Worm (Caenorhabditis elegans) whole organism, L2 larva: Measurements from ENCODE around the gene Y57G11C.28.
"Not testable (repeated sequence)": the region's sequence is repeated elsewhere in the genome, so short reads cannot be mapped to it uniquely, and the experiment has no call there.

Experiments used
- F13H6.1 ChIP-seq: sonication (generic microtip); optimal IDR thresholded peaks from 2 replicates; lab custom pipeline; 2016; ENCODE audit warnings: missing genetic modification characterization, missing compliant biosample characterization
- ZK546.5 ChIP-seq: sonication (generic microtip); optimal IDR thresholded peaks from 2 replicates; lab custom pipeline; 2017; ENCODE audit warnings: missing biosample characterization, missing genetic modification characterization
- alr-1 ChIP-seq: fragments of 150-350 bp; optimal IDR thresholded peaks from 2 replicates; lab custom pipeline; 2014; ENCODE audit warnings: missing biosample characterization, missing genetic modification characterization
- aly-2 ChIP-seq: fragments of 150-350 bp; optimal IDR thresholded peaks from 2 replicates; lab custom pipeline; 2014; ENCODE audit warnings: missing biosample characterization, missing genetic modification characterization
- ama-1 ChIP-seq: fragments of 150-350 bp; optimal IDR thresholded peaks from 2 replicates; lab custom pipeline; 2018; ENCODE audit warnings: inconsistent platforms
- ceh-16 ChIP-seq: fragments of 150-350 bp; optimal IDR thresholded peaks from 2 replicates; lab custom pipeline; 2014; ENCODE audit warnings: missing biosample characterization, missing genetic modification characterization
- ceh-82 ChIP-seq: fragments of 150-350 bp; optimal IDR thresholded peaks from 2 replicates; lab custom pipeline; 2014; ENCODE audit warnings: missing biosample characterization, missing genetic modification characterization
- dmd-4 ChIP-seq: sonication (generic microtip); optimal IDR thresholded peaks from 2 replicates; lab custom pipeline; 2017; ENCODE audit warnings: missing biosample characterization, missing genetic modification characterization
- egl-27 ChIP-seq: sonication (generic microtip); optimal IDR thresholded peaks from 3 replicates; lab custom pipeline; 2017; ENCODE audit warnings: missing biosample characterization, missing genetic modification reagents, missing genetic modification characterization
- elt-1 ChIP-seq: fragments of 150-350 bp; optimal IDR thresholded peaks from 2 replicates; lab custom pipeline; 2014; ENCODE audit warnings: missing biosample characterization, missing genetic modification characterization
- elt-3 ChIP-seq: sonication (generic microtip); optimal IDR thresholded peaks from 2 replicates; lab custom pipeline; 2017; ENCODE audit warnings: missing biosample characterization, missing genetic modification characterization
- gmeb-1 ChIP-seq: fragments of 150-350 bp; optimal IDR thresholded peaks from 2 replicates; lab custom pipeline; 2014; ENCODE audit warnings: missing biosample characterization, missing genetic modification characterization
- lin-11 ChIP-seq: fragments of 150-350 bp; sonication (generic microtip); optimal IDR thresholded peaks from 2 replicates; lab custom pipeline; 2014; ENCODE audit warnings: missing biosample characterization, missing genetic modification characterization, inconsistent platforms, mixed read lengths
- lin-13 ChIP-seq: fragments of 150-350 bp; optimal IDR thresholded peaks from 2 replicates; lab custom pipeline; 2014; ENCODE audit warnings: missing biosample characterization, missing genetic modification reagents, missing genetic modification characterization
- lin-39 ChIP-seq: fragments of 150-350 bp; optimal IDR thresholded peaks from 2 replicates; lab custom pipeline; 2014; ENCODE audit warnings: missing biosample characterization, missing genetic modification reagents, missing genetic modification characterization
- lsy-2 ChIP-seq, 2 experiments: fragments of 150-350 bp in 1 of 2; sonication (generic microtip) in 1 of 2; optimal IDR thresholded peaks; 2 replicates each; lab custom pipeline; 2014 to 2017; ENCODE audit warnings: missing biosample characterization in 2 of 2, missing genetic modification characterization in 2 of 2
- mab-5 ChIP-seq: fragments of 150-350 bp; optimal IDR thresholded peaks from 2 replicates; lab custom pipeline; 2014; ENCODE audit warnings: missing biosample characterization, missing genetic modification characterization
- mdl-1 ChIP-seq, 2 experiments: fragments of 150-350 bp in 1 of 2; sonication (generic microtip) in 1 of 2; optimal IDR thresholded peaks; 2 replicates each; lab custom pipeline; 2017; ENCODE audit warnings: missing biosample characterization in 2 of 2, missing genetic modification characterization in 2 of 2
- nhr-21 ChIP-seq: fragments of 150-350 bp; optimal IDR thresholded peaks from 2 replicates; lab custom pipeline; 2014; ENCODE audit warnings: missing biosample characterization, missing genetic modification characterization
- nhr-25 ChIP-seq: fragments of 150-350 bp; sonication (generic microtip); optimal IDR thresholded peaks from 3 replicates; lab custom pipeline; 2014; ENCODE audit warnings: missing biosample characterization, missing genetic modification characterization
- nhr-6 ChIP-seq: fragments of 150-350 bp; optimal IDR thresholded peaks from 2 replicates; lab custom pipeline; 2014; ENCODE audit warnings: missing biosample characterization, missing genetic modification characterization
- nhr-77 ChIP-seq: fragments of 150-350 bp; optimal IDR thresholded peaks from 2 replicates; lab custom pipeline; 2014; ENCODE audit warnings: missing biosample characterization, missing genetic modification characterization
- peb-1 ChIP-seq: fragments of 150-350 bp; optimal IDR thresholded peaks from 2 replicates; lab custom pipeline; 2014; ENCODE audit warnings: missing biosample characterization, missing genetic modification characterization
- skn-1 ChIP-seq: sonication (generic microtip); optimal IDR thresholded peaks from 2 replicates; lab custom pipeline; 2017; ENCODE audit warnings: missing biosample characterization, missing genetic modification characterization
- sma-3 ChIP-seq: sonication (generic microtip); optimal IDR thresholded peaks from 2 replicates; lab custom pipeline; 2016; ENCODE audit warnings: missing genetic modification reagents, missing genetic modification characterization, missing compliant biosample characterization
- sma-9 ChIP-seq, 2 experiments: fragments of 150-350 bp in 1 of 2; sonication (generic microtip) in 1 of 2; optimal IDR thresholded peaks; 2 replicates each; lab custom pipeline; 2014 to 2016; ENCODE audit warnings: missing genetic modification characterization in 2 of 2, mild to moderate bottlenecking in 1 of 2, missing biosample characterization in 1 of 2, missing compliant biosample characterization in 1 of 2, missing genetic modification reagents in 1 of 2, moderate library complexity in 1 of 2
- unc-39 ChIP-seq: fragments of 150-350 bp; optimal IDR thresholded peaks from 2 replicates; lab custom pipeline; 2014; ENCODE audit warnings: missing biosample characterization, missing genetic modification characterization
- unc-62 ChIP-seq: fragments of 150-350 bp; optimal IDR thresholded peaks from 2 replicates; lab custom pipeline; 2014; ENCODE audit warnings: missing biosample characterization, missing genetic modification reagents, missing genetic modification characterization
- zag-1 ChIP-seq: fragments of 150-350 bp; optimal IDR thresholded peaks from 2 replicates; lab custom pipeline; 2014; ENCODE audit warnings: missing biosample characterization, missing genetic modification characterization
- ztf-1 ChIP-seq: fragments of 200-800 bp; sonication (Bioruptor generic); conservative IDR thresholded peaks from 2 replicates; pipeline ENCODE4 v1.3.6; 2022; ENCODE audit warnings: missing genetic modification characterization, missing compliant biosample characterization
- ztf-11 ChIP-seq: sonication (generic microtip); optimal IDR thresholded peaks from 2 replicates; lab custom pipeline; 2017; ENCODE audit warnings: missing biosample characterization, missing genetic modification characterization

The Y57G11C.28 gene

ce11 chrIV:14932640-14933039 lies 3.1 kb downstream of the Y57G11C.28 start, which contains the start of gene Y57G11C.1131:
Y57G11C.1131 (plus strand) TSS chrIV:14932972.
- TF ChIP-seq mdl-1 (tag; optimal IDR thresholded peaks at IDR 0.05; lab: Kevin White, UChicago) (no peak), elt-1 (no peak), lin-39 (no peak), egl-27 (tag; lab: Kevin White, UChicago) (no peak), F13H6.1 (tag; lab: Kevin White, UChicago) (no peak), mab-5 (tag; lab: Kevin White, UChicago) (no peak), lsy-2 (tag; optimal IDR thresholded peaks at IDR 0.05; lab: Kevin White, UChicago) (no peak), sma-9 (GFP tag; optimal IDR thresholded peaks at IDR 0.05; lab: Kevin White, UChicago) (no peak), sma-9 (tag; optimal IDR thresholded peaks at IDR 0.05; lab: Kevin White, UChicago) (no peak)

- TF ChIP-seq skn-1 (tag; lab: Kevin White, UChicago) (no peak), peb-1 (tag; lab: Kevin White, UChicago) (no peak), egl-27 (tag; lab: Kevin White, UChicago) (no peak), zag-1 (no peak), lin-13 (GFP tag; lab: Kevin White, UChicago) (no peak), nhr-6 (tag; lab: Kevin White, UChicago) (no peak), sma-3 (no peak), unc-39 (tag; lab: Kevin White, UChicago) (no peak), lin-11 (no peak), unc-62 (GFP tag; lab: Kevin White, UChicago) (no peak), aly-2 (tag; lab: Kevin White, UChicago) (no peak), ama-1 (lab: Kevin White, UChicago) (no peak), nhr-25 (no peak), lin-39 (no peak), alr-1 (tag; lab: Kevin White, UChicago) (no peak), sma-9 (GFP tag; optimal IDR thresholded peaks at IDR 0.05; lab: Kevin White, UChicago) (no peak), sma-9 (tag; optimal IDR thresholded peaks at IDR 0.05; lab: Kevin White, UChicago) (no peak), mdl-1 (tag; optimal IDR thresholded peaks at IDR 0.05; lab: Kevin White, UChicago) (no peak)
These were observed 7.5 kb downstream of the Y57G11C.28 start, which contains the start of gene Y57G11C.1144 for ce11 chrIV:14937017-14937416. Y57G11C.1144 (plus strand) TSS chrIV:14937317.

- not testable (repeated sequence) for TF ChIP-seq elt-1; F13H6.1 (tag; lab: Kevin White, UChicago); nhr-25
These were observed 9.1 kb downstream of the Y57G11C.28 start, which contains the start of gene Y57G11C.30 for ce11 chrIV:14938596-14938995. Y57G11C.30 (plus strand) TSS chrIV:14938896.

- TF ChIP-seq ceh-16 (tag; lab: Kevin White, UChicago): no peak
- TF ChIP-seq aly-2 (tag; lab: Kevin White, UChicago): no peak
- TF ChIP-seq elt-1: no peak
- TF ChIP-seq dmd-4 (tag; lab: Kevin White, UChicago): no peak
These were observed 14.7 kb downstream of the Y57G11C.28 start, which contains the start of gene Y57G11C.48 for ce11 chrIV:14944234-14944633. Y57G11C.48 (minus strand) TSS chrIV:14944334.

- TF ChIP-seq nhr-25 (no peak), elt-3 (tag; lab: Kevin White, UChicago) (no peak), lin-39 (no peak), unc-39 (tag; lab: Kevin White, UChicago) (no peak), nhr-21 (tag; lab: Kevin White, UChicago) (no peak), unc-62 (GFP tag; lab: Kevin White, UChicago) (no peak), mab-5 (tag; lab: Kevin White, UChicago) (no peak), gmeb-1 (tag; lab: Kevin White, UChicago) (no peak)
These were observed 19.5 kb downstream of the Y57G11C.28 start for ce11 chrIV:14949048-14949447.

- TF ChIP-seq sma-3: no peak
- no peak for TF ChIP-seq ceh-82 (tag; lab: Kevin White, UChicago)
- no peak for TF ChIP-seq ztf-1 (GFP tag; lab: Robert Waterston, UW)
- TF ChIP-seq egl-27 (tag; lab: Kevin White, UChicago): no peak
- TF ChIP-seq alr-1 (tag; lab: Kevin White, UChicago): no peak
- TF ChIP-seq ZK546.5 (tag; lab: Kevin White, UChicago): no peak
- TF ChIP-seq nhr-25: no peak
- no peak for TF ChIP-seq ztf-11 (tag; lab: Kevin White, UChicago)
- no peak for TF ChIP-seq dmd-4 (tag; lab: Kevin White, UChicago)
- no peak for TF ChIP-seq nhr-77
- TF ChIP-seq, all 48 proteins: peak for 0
These were observed 20.9 kb downstream of the Y57G11C.28 start, which contains the start of gene Y41E3.22 for ce11 chrIV:14950468-14950867. Y41E3.22 (plus strand) TSS chrIV:14950710.
